Fruit fly (Drosophila melanogaster) S2 (cell line): Measurements from ENCODE around the gene sinah.

Experiments
- CG8478 ChIP-seq: fragments of >200 bp; optimal IDR thresholded peaks from 2 replicates; lab custom pipeline; 2018
- CTCF ChIP-seq, 2 experiments: fragments of >200 bp; optimal IDR thresholded peaks; 2 replicates each; lab custom pipeline; 2018

- TF ChIP-seq CTCF (optimal IDR thresholded peaks at IDR 0.05; lab: Kevin White, UChicago), result no peak
- no peak for TF ChIP-seq CG8478
Measured at dm6 chr3L:16871630-16872029, 12.8 kb downstream of the sinah start.
